Worm (Caenorhabditis elegans) whole organism, dauer: ENCODE data around the gene fbxa-194.

Source experiments
- unc-62 ChIP-seq: sonication (generic microtip); optimal IDR thresholded peaks from 2 replicates; lab custom pipeline; 2017; ENCODE audit warnings: missing biosample characterization, missing genetic modification reagents, missing genetic modification characterization

Gene fbxa-194

DNA sequence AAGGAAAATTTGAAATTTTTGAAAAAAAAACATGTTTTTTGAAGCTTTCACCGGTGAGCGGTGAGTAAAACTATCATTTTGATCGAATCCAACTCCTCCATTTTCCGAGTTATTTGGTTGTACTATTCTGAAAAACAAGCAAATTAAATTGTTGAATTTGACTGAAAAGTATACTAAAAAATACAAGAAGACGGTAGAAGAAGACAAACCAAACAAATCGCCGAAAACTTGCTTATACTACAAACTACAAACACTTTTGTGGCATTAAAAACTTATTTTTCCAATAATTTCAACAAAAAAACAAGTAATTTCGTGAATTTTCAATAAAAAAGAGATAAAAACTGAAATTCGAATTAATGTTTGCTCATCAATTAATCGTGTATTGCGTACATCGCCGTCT lies at the start of gene fbxa-194:
Gene fbxa-194 (minus strand): TSS at position 101 of the 400 bp plus-strand sequence.
- TF ChIP-seq unc-62 (GFP tag; lab: Kevin White, UChicago) = no peak

ce11 chrV:19827481-19827880 lies 49.0 kb upstream of the fbxa-194 start:
- no peak for TF ChIP-seq unc-62 (GFP tag; lab: Kevin White, UChicago)

DNA sequence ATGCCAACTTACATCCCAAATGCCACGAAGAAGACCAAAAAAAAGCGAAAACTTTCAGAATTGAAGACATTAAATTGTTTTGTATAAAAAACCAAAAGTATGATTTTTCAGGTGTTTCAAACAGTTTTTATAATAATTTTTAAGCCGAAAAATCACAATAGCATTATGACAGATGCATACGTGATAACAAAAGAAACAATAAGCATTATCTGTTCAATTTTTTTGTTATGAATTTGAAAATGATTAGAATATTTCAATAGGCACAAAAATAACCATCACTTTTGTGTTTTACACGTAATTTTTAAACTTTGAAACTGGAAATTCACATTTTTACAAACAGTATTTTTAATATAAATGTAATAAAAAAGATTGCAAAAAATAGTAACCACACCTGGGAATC lies 43.6 kb upstream of the fbxa-194 start, which contains the start of gene Y116F11B.17:
Gene Y116F11B.17 (minus strand): TSS at position 101 of the 400 bp plus-strand sequence.
- TF ChIP-seq unc-62 (GFP tag; lab: Kevin White, UChicago) = no peak

- TF ChIP-seq unc-62 (GFP tag; lab: Kevin White, UChicago) = no peak
Measured at ce11 chrV:19820178-19820577, 41.7 kb upstream of the fbxa-194 start.

DNA sequence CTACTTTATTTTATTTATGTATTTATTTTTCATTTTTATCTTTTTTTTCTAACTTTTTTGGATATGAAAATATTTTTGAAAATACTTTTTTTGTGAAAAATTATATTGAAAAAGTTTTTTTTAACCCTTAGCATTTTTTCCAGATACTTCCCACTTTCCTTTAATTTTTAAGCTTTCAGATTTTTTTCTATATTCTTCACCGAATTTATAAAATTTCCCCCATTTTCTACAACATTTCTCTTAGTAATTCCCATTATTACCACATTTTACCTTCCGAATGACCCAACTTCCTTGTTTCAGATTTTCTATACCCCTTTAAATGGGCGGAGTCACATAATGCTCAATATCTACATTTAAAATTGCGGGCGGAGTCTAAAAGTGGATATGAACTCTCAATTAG lies 36.3 kb upstream of the fbxa-194 start, which contains the start of gene daf-28:
Gene daf-28 (plus strand): TSS at position 301 of the 400 bp plus-strand sequence.
- no peak for TF ChIP-seq unc-62 (GFP tag; lab: Kevin White, UChicago)

DNA sequence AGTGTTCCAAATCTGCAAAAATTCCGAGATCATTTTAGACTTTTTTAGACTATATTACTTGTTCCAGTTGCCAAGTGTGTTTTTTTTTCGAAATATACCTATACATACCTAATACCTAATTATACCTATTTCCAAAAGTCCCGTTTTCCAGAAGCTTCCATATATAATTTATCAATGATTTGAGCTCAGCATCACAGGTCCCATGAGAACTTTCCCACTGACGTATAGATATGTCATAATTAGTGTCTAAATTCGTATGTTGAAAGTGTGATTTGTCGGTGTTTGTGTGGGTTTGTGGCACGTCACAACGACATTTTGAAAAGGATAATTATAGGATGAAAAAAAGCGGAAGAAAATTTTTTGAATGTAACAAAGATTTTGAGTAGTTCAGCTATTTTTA lies 27.0 kb upstream of the fbxa-194 start:
- no peak for TF ChIP-seq unc-62 (GFP tag; lab: Kevin White, UChicago)

DNA sequence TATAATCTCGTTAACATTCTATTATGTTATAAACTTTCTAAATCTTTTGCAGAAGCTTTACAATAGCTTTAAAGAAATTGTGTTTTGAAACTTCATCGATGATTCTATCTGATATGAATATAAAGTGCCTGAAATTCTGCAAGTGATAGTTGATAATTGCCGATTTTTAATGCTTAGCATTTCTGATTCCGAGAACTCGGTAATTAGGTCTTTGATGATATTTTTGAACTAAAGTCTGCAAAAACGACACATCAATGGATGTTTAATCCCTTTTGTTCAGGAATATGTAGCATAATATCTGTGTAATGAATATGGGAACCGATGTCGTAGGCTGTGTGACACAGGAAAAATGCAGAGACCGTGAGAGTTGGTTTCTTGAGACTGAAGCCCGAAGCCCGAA lies 24.3 kb upstream of the fbxa-194 start:
- TF ChIP-seq unc-62 (GFP tag; lab: Kevin White, UChicago) = no peak

- no peak for TF ChIP-seq unc-62 (GFP tag; lab: Kevin White, UChicago)
Measured at ce11 chrV:19801033-19801432, 22.5 kb upstream of the fbxa-194 start, which contains the start of gene Y116F11B.2. Y116F11B.2 (minus strand) TSS chrV:19801133.

DNA sequence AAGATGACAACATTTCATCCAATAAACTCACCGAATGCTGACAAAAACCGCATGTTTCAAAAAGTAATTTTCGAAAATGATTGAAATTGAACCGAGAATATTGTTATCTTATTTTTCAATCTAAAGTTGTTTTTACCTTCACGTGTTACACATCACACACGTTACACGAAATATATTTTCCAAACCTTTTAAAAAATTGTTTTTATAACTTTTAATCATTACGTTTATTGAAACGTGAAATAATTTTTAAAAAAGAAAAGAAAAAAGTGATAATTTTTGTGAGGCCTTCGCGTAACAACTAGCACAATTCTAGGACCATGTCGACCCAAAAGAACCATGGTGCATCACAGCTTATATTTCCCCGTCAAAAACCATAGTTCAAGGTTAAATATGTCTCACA lies 16.4 kb upstream of the fbxa-194 start, which contains the start of gene M162.7:
Gene M162.7 (minus strand): TSS at position 101 of the 400 bp plus-strand sequence.
- no peak for TF ChIP-seq unc-62 (GFP tag; lab: Kevin White, UChicago)

- no peak for TF ChIP-seq unc-62 (GFP tag; lab: Kevin White, UChicago)
Measured at ce11 chrV:19790248-19790647, 11.7 kb upstream of the fbxa-194 start.

DNA sequence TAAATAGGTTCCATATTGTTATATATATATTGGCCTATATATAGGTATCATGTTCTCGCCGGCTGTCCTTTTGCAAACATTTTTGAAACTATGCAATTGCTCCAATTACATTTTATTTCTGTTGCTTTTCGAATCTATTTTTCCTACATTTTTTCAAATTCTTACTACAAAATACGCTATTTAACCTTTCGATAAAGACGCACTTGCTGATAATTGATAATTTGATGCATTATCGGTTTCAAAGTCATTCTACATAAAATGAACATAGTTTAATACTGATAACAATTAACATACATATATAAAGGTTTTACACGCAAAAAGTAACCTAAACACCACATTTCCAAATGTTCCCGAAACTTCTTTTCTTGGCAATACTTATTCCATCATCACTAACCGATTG lies 9.9 kb upstream of the fbxa-194 start, which contains the start of gene clec-258:
Gene clec-258 (plus strand): TSS at position 81 of the 400 bp plus-strand sequence.
- TF ChIP-seq unc-62 (GFP tag; lab: Kevin White, UChicago) = no peak

DNA sequence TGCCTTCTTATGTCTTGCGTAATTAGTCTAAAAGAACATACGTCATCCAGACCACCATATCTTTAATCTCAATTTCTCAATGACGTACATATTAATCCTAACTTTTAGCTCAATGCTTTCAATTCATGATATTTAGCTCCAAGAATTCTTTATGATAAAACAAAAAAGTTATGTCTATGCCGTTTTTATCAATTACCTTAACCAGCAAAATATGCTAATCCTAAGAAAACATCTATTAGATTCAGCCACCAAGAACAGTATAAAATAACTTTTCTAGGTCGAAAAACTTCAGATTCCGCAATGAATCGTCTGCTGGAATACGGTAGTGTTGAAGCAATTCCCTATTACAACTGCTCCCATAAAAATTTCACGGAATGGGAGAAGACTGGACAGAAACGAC lies 5.3 kb upstream of the fbxa-194 start, which contains the start of gene srt-45:
Gene srt-45 (plus strand): TSS at position 301 of the 400 bp plus-strand sequence.
- no peak for TF ChIP-seq unc-62 (GFP tag; lab: Kevin White, UChicago)

ce11 chrV:19779220-19779619 lies 712 bp upstream of the fbxa-194 start:
- no peak for TF ChIP-seq unc-62 (GFP tag; lab: Kevin White, UChicago)

ce11 chrV:19777227-19777626 lies 1.3 kb downstream of the fbxa-194 start, which contains the start of gene fbxa-118:
fbxa-118 (minus strand) TSS chrV:19777327.
- TF ChIP-seq unc-62 (GFP tag; lab: Kevin White, UChicago) = no peak

- TF ChIP-seq unc-62 (GFP tag; lab: Kevin White, UChicago) = no peak
Measured at ce11 chrV:19771660-19772059, 6.8 kb downstream of the fbxa-194 start, which contains the start of gene M162.15. M162.15 (minus strand) TSS chrV:19771760.

DNA sequence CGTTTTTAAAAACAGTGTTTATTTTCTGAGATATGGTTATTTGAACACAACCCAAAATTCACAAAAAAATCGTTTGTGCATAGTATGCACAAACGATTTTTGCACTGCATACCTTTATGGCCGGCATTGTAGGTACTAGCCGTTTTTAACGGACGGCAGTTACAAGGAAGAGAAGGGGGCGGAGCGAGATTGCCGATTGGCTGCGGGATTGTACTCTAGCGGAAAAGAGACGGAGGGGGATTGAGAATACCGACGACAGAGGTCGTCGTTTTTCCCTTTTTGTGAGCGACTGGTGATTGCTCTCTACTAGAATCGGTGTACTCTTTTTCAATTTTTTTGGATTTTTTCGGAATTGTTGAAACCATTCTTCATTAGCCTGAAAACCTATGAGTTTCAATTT lies 10.8 kb downstream of the fbxa-194 start:
- no peak for TF ChIP-seq unc-62 (GFP tag; lab: Kevin White, UChicago)

ce11 chrV:19760751-19761150 lies 17.8 kb downstream of the fbxa-194 start, which contains the start of gene M162.5:
M162.5 (plus strand) TSS chrV:19761051.
- TF ChIP-seq unc-62 (GFP tag; lab: Kevin White, UChicago) = no peak
